Worm (Caenorhabditis elegans) whole organism, L3 larva: Measurements from ENCODE around the gene best-22.

Experiments used
- R02D3.7 ChIP-seq: fragments of 150-350 bp; optimal IDR thresholded peaks from 2 replicates; lab custom pipeline; 2014; ENCODE audit warnings: missing biosample characterization, missing genetic modification characterization
- ZK546.5 ChIP-seq: sonication (generic microtip); optimal IDR thresholded peaks from 2 replicates; lab custom pipeline; 2017; ENCODE audit warnings: missing biosample characterization, missing genetic modification characterization
- aly-2 ChIP-seq: fragments of 150-350 bp; optimal IDR thresholded peaks from 2 replicates; lab custom pipeline; 2014; ENCODE audit warnings: missing biosample characterization, missing genetic modification characterization
- ama-1 ChIP-seq: fragments of 150-350 bp; optimal IDR thresholded peaks from 2 replicates; lab custom pipeline; 2018
- ceh-16 ChIP-seq: sonication (generic microtip); optimal IDR thresholded peaks from 2 replicates; lab custom pipeline; 2017; ENCODE audit warnings: missing biosample characterization, missing genetic modification characterization
- ceh-28 ChIP-seq: fragments of 150-350 bp; optimal IDR thresholded peaks from 2 replicates; lab custom pipeline; 2014; ENCODE audit warnings: missing biosample characterization, missing genetic modification reagents, missing genetic modification characterization
- ceh-82 ChIP-seq: fragments of 150-350 bp; optimal IDR thresholded peaks from 2 replicates; lab custom pipeline; 2014; ENCODE audit warnings: missing biosample characterization, missing genetic modification characterization
- ceh-9 ChIP-seq: sonication (generic microtip); optimal IDR thresholded peaks from 2 replicates; lab custom pipeline; 2018; ENCODE audit warnings: missing biosample characterization, missing genetic modification characterization
- daf-12 ChIP-seq: fragments of 150-350 bp; optimal IDR thresholded peaks from 2 replicates; lab custom pipeline; 2014; ENCODE audit warnings: missing biosample characterization, missing genetic modification reagents, missing genetic modification characterization
- egl-27 ChIP-seq: sonication (generic microtip); optimal IDR thresholded peaks from 4 replicates; lab custom pipeline; 2017; ENCODE audit warnings: missing biosample characterization, missing genetic modification reagents, missing genetic modification characterization
- egl-5 ChIP-seq: fragments of 150-350 bp; optimal IDR thresholded peaks from 2 replicates; lab custom pipeline; 2017; ENCODE audit warnings: missing biosample characterization, missing genetic modification reagents, missing genetic modification characterization, inconsistent platforms
- elt-1 ChIP-seq: fragments of 150-350 bp; optimal IDR thresholded peaks from 2 replicates; lab custom pipeline; 2014; ENCODE audit warnings: missing biosample characterization, missing genetic modification characterization
- elt-2 ChIP-seq: sonication (generic microtip); optimal IDR thresholded peaks from 2 replicates; lab custom pipeline; 2016; ENCODE audit warnings: missing genetic modification reagents, mild to moderate bottlenecking, missing genetic modification characterization, missing compliant biosample characterization
- elt-3 ChIP-seq, 3 experiments: fragments of 150-350 bp in 1 of 3; sonication (generic microtip) in 2 of 3; optimal IDR thresholded peaks; 2 replicates in 2 of 3; 4 replicates in 1 of 3; lab custom pipeline; 2014 to 2017; ENCODE audit warnings: missing biosample characterization in 3 of 3, missing genetic modification characterization in 3 of 3
- eor-1 ChIP-seq, 2 experiments: fragments of 150-350 bp; optimal IDR thresholded peaks; 2 replicates each; lab custom pipeline; 2014 to 2018; ENCODE audit warnings: missing biosample characterization in 2 of 2, missing genetic modification characterization in 2 of 2
- fkh-10 ChIP-seq: sonication (generic microtip); optimal IDR thresholded peaks from 2 replicates; lab custom pipeline; 2017; ENCODE audit warnings: missing biosample characterization, missing genetic modification reagents, missing genetic modification characterization
- fkh-2 ChIP-seq: fragments of 150-350 bp; optimal IDR thresholded peaks from 2 replicates; lab custom pipeline; 2014; ENCODE audit warnings: missing biosample characterization, missing genetic modification reagents, missing genetic modification characterization
- fos-1 ChIP-seq: fragments of 150-350 bp; optimal IDR thresholded peaks from 2 replicates; lab custom pipeline; 2014; ENCODE audit warnings: missing biosample characterization, missing genetic modification characterization
- hmg-11 ChIP-seq: sonication (generic microtip); optimal IDR thresholded peaks from 2 replicates; lab custom pipeline; 2016; ENCODE audit warnings: missing genetic modification characterization, missing compliant biosample characterization
- jun-1 ChIP-seq: fragments of 150-350 bp; optimal IDR thresholded peaks from 2 replicates; lab custom pipeline; 2014; ENCODE audit warnings: missing biosample characterization, missing genetic modification reagents, missing genetic modification characterization
- lin-15B ChIP-seq: fragments of 150-350 bp; optimal IDR thresholded peaks from 2 replicates; lab custom pipeline; 2014; ENCODE audit warnings: missing biosample characterization, missing genetic modification characterization
- lin-39 ChIP-seq: fragments of 150-350 bp; optimal IDR thresholded peaks from 2 replicates; lab custom pipeline; 2018; ENCODE audit warnings: missing biosample characterization, missing genetic modification reagents, missing genetic modification characterization
- lsy-12 ChIP-seq: sonication (generic microtip); optimal IDR thresholded peaks from 2 replicates; lab custom pipeline; 2016; ENCODE audit warnings: mild to moderate bottlenecking, missing genetic modification characterization, missing compliant biosample characterization
- mdl-1 ChIP-seq: fragments of 150-350 bp; optimal IDR thresholded peaks from 2 replicates; lab custom pipeline; 2014; ENCODE audit warnings: missing biosample characterization, missing genetic modification characterization
- mml-1 ChIP-seq: fragments of 150-350 bp; sonication (generic microtip); optimal IDR thresholded peaks from 3 replicates; lab custom pipeline; 2014; ENCODE audit warnings: missing biosample characterization, missing genetic modification characterization
- nfya-1 ChIP-seq: sonication (generic microtip); optimal IDR thresholded peaks from 2 replicates; lab custom pipeline; 2017; ENCODE audit warnings: missing genetic modification characterization, mild to moderate bottlenecking, missing compliant biosample characterization, antibody characterized with exemption, moderate library complexity; ENCODE audit not compliant: insufficient read depth
- nhr-11 ChIP-seq: fragments of 150-350 bp; optimal IDR thresholded peaks from 2 replicates; lab custom pipeline; 2014; ENCODE audit warnings: missing biosample characterization, missing genetic modification characterization
- nhr-12 ChIP-seq: fragments of 150-350 bp; optimal IDR thresholded peaks from 2 replicates; lab custom pipeline; 2014; ENCODE audit warnings: missing biosample characterization, missing genetic modification characterization
- nhr-23 ChIP-seq: fragments of 150-350 bp; optimal IDR thresholded peaks from 2 replicates; lab custom pipeline; 2014; ENCODE audit warnings: missing biosample characterization, missing genetic modification reagents, missing genetic modification characterization
- nhr-237 ChIP-seq: fragments of 150-350 bp; optimal IDR thresholded peaks from 2 replicates; lab custom pipeline; 2014; ENCODE audit warnings: missing biosample characterization, missing genetic modification characterization
- nhr-25 ChIP-seq: sonication (generic microtip); optimal IDR thresholded peaks from 2 replicates; lab custom pipeline; 2017; ENCODE audit warnings: missing biosample characterization, missing genetic modification characterization
- nhr-28 ChIP-seq: fragments of 150-350 bp; optimal IDR thresholded peaks from 2 replicates; lab custom pipeline; 2014; ENCODE audit warnings: missing biosample characterization, missing genetic modification characterization
- nhr-43 ChIP-seq: sonication (generic microtip); optimal IDR thresholded peaks from 2 replicates; lab custom pipeline; 2016; ENCODE audit warnings: mild to moderate bottlenecking, missing genetic modification characterization, missing compliant biosample characterization; ENCODE audit not compliant: poor library complexity, severe bottlenecking
- nhr-67 ChIP-seq: fragments of 150-350 bp; optimal IDR thresholded peaks from 2 replicates; lab custom pipeline; 2014; ENCODE audit warnings: missing biosample characterization, missing genetic modification characterization
- nhr-76 ChIP-seq: fragments of 150-350 bp; sonication (generic microtip); optimal IDR thresholded peaks from 5 replicates; lab custom pipeline; 2014; ENCODE audit warnings: missing biosample characterization, missing genetic modification characterization
- nhr-77 ChIP-seq: fragments of 150-350 bp; optimal IDR thresholded peaks from 2 replicates; lab custom pipeline; 2014; ENCODE audit warnings: missing biosample characterization, missing genetic modification characterization
- pha-4 ChIP-seq: fragments of 150-350 bp; optimal IDR thresholded peaks from 2 replicates; lab custom pipeline; 2014; ENCODE audit warnings: missing biosample characterization, missing genetic modification reagents, missing genetic modification characterization
- pqm-1 ChIP-seq: fragments of 150-350 bp; optimal IDR thresholded peaks from 2 replicates; lab custom pipeline; 2017; ENCODE audit warnings: missing biosample characterization, missing genetic modification characterization, inconsistent platforms
- sea-2 ChIP-seq: fragments of 150-350 bp; sonication (generic microtip); optimal IDR thresholded peaks from 4 replicates; lab custom pipeline; 2014; ENCODE audit warnings: missing biosample characterization, missing genetic modification reagents, missing genetic modification characterization
- skn-1 ChIP-seq: fragments of 150-350 bp; optimal IDR thresholded peaks from 2 replicates; lab custom pipeline; 2014; ENCODE audit warnings: missing biosample characterization, missing genetic modification characterization
- snpc-4 ChIP-seq: fragments of 150-350 bp; optimal IDR thresholded peaks from 2 replicates; lab custom pipeline; 2014; ENCODE audit warnings: missing biosample characterization, missing genetic modification characterization
- tbx-2 ChIP-seq: sonication (generic microtip); optimal IDR thresholded peaks from 2 replicates; lab custom pipeline; 2016; ENCODE audit warnings: mild to moderate bottlenecking, missing genetic modification characterization, missing compliant biosample characterization
- unc-39 ChIP-seq: sonication (generic microtip); optimal IDR thresholded peaks from 4 replicates; lab custom pipeline; 2017; ENCODE audit warnings: missing biosample characterization, missing genetic modification characterization
- unc-62 ChIP-seq: fragments of 150-350 bp; sonication (generic microtip); optimal IDR thresholded peaks from 4 replicates; lab custom pipeline; 2014; ENCODE audit warnings: missing biosample characterization, missing genetic modification reagents, missing genetic modification characterization
- zag-1 ChIP-seq: fragments of 150-350 bp; optimal IDR thresholded peaks from 2 replicates; lab custom pipeline; 2014; ENCODE audit warnings: missing biosample characterization, missing genetic modification characterization
- ztf-11 ChIP-seq: fragments of 150-350 bp; optimal IDR thresholded peaks from 2 replicates; lab custom pipeline; 2014; ENCODE audit warnings: missing biosample characterization, missing genetic modification characterization
- ztf-4 ChIP-seq: fragments of 150-350 bp; optimal IDR thresholded peaks from 2 replicates; lab custom pipeline; 2014; ENCODE audit warnings: missing biosample characterization, missing genetic modification characterization

The best-22 gene

DNA sequence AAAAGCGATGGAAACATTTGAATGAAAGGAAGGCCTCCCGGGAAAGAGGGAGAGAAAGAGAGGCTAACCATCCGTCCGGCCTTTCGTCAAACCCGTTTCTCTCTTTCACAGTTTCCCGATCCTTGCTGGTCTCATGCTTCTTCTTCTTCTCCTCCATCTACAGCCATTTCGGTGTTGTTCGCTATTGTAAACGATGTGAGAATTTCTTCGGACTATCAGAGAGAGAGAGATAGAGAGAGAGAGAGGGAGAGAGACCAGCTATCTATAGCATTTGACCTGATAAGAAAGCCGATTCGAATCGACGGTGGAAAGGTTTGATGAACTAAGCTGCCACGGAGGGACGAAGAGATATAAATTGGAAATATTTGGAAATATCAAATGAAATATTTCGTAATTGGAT is 53.7 kb downstream of the best-22 start:
- peak; percentile 91 for TF ChIP-seq nhr-23 (tag; lab: Kevin White, UChicago)
- TF ChIP-seq nhr-43 (tag; lab: Kevin White, UChicago): peak; percentile 68
- no peak for TF ChIP-seq ztf-11 (tag; lab: Kevin White, UChicago)
- peak; percentile 68 for TF ChIP-seq nhr-25 (tag; lab: Kevin White, UChicago)
- peak in 1 of 3 experiments; percentile 1 for TF ChIP-seq elt-3 (tag; optimal IDR thresholded peaks at IDR 0.05; lab: Kevin White, UChicago)

DNA sequence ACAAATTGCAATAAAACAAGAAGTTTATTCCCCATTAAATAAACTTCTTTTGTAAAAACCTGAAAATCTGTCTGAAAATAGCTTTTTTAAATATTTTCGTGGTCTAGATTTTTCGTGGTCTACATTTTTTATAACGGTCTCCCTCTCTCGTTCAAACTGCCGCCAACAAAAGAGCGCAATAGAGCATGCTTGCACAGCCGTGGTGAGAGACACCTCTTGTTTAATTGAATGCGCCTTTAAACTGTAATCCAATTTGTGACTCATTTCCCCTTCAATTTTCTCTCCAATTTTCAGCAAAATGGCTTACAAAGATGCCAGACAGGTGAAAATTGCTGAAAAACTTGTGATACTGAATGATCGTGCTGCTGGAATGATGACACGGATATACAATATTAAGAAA is 54.4 kb downstream of the best-22 start, which contains the start of gene gex-3:
TSS of gene gex-3 (plus strand) at position 295 of the 400 bp plus-strand sequence.
- peak; percentile 37 for TF ChIP-seq skn-1 (tag; lab: Kevin White, UChicago)
- TF ChIP-seq fkh-2 (tag; lab: Kevin White, UChicago): no peak
- no peak for TF ChIP-seq mml-1
- TF ChIP-seq jun-1 (tag; lab: Kevin White, UChicago): peak; percentile 30
- TF ChIP-seq pqm-1: peak; percentile 63
- no peak for TF ChIP-seq nhr-67 (tag; lab: Kevin White, UChicago)
- TF ChIP-seq ama-1 (lab: Kevin White, UChicago): peak; percentile 3
- TF ChIP-seq tbx-2 (tag; lab: Kevin White, UChicago): no peak
- TF ChIP-seq egl-5 (tag; lab: Kevin White, UChicago): peak; percentile 91
- TF ChIP-seq nhr-12 (tag; lab: Kevin White, UChicago): no peak
- no peak for TF ChIP-seq aly-2 (tag; lab: Kevin White, UChicago)
- no peak for TF ChIP-seq egl-27 (tag; lab: Kevin White, UChicago)
- TF ChIP-seq nhr-25 (tag; lab: Kevin White, UChicago): peak; percentile 89
- TF ChIP-seq hmg-11 (tag; lab: Kevin White, UChicago): peak; percentile 57
- no peak for TF ChIP-seq sea-2 (GFP tag; lab: Kevin White, UChicago)
- TF ChIP-seq R02D3.7: peak; percentile 55
- TF ChIP-seq daf-12: no peak
- TF ChIP-seq ceh-9 (tag; lab: Kevin White, UChicago): no peak
- TF ChIP-seq ZK546.5 (tag; lab: Kevin White, UChicago): no peak
- no peak for TF ChIP-seq nhr-76 (tag; lab: Kevin White, UChicago)
- peak; percentile 98 for TF ChIP-seq lin-39
- no peak for TF ChIP-seq unc-62 (GFP tag; lab: Kevin White, UChicago)
- TF ChIP-seq fkh-10 (GFP tag; lab: Kevin White, UChicago): peak; percentile 81
- TF ChIP-seq elt-1: no peak
- TF ChIP-seq nhr-237 (tag; lab: Kevin White, UChicago): no peak
- peak; percentile 46 for TF ChIP-seq ceh-28 (tag; lab: Kevin White, UChicago)
- TF ChIP-seq ztf-11 (tag; lab: Kevin White, UChicago): no peak
- peak; percentile 6 for TF ChIP-seq ceh-82 (tag; lab: Kevin White, UChicago)
- TF ChIP-seq ztf-4: no peak
- TF ChIP-seq mdl-1: no peak
- no peak for TF ChIP-seq nhr-28 (tag; lab: Kevin White, UChicago)
- TF ChIP-seq pha-4: no peak
- no peak for TF ChIP-seq eor-1 (tag; optimal IDR thresholded peaks at IDR 0.05; lab: Kevin White, UChicago)
- peak; percentile 66 for TF ChIP-seq snpc-4 (tag; lab: Kevin White, UChicago)
- peak; percentile 97 for TF ChIP-seq lin-15B (tag; lab: Kevin White, UChicago)
- no peak for TF ChIP-seq elt-3 (tag; optimal IDR thresholded peaks at IDR 0.05; lab: Kevin White, UChicago)
- TF ChIP-seq lsy-12 (tag; lab: Kevin White, UChicago): no peak
- TF ChIP-seq nhr-11 (tag; lab: Kevin White, UChicago): peak; percentile 9
- TF ChIP-seq nhr-43 (tag; lab: Kevin White, UChicago): peak; percentile 64
- TF ChIP-seq unc-39 (tag; lab: Kevin White, UChicago): no peak
- no peak for TF ChIP-seq ceh-16 (tag; lab: Kevin White, UChicago)
- no peak for TF ChIP-seq nhr-77 (tag; lab: Kevin White, UChicago)
- no peak for TF ChIP-seq zag-1
- TF ChIP-seq nfya-1 (tag; lab: Kevin White, UChicago): peak; percentile 92
- peak; percentile 85 for TF ChIP-seq nhr-23 (tag; lab: Kevin White, UChicago)
- TF ChIP-seq elt-2 (tag; lab: Kevin White, UChicago): peak; percentile 48
- TF ChIP-seq fos-1: no peak
